Worm (Caenorhabditis elegans) whole organism, L3 larva: ENCODE data around the gene F58F6.5.

Experiments used
- aly-2 ChIP-seq: fragments of 150-350 bp; optimal IDR thresholded peaks from 2 replicates; lab custom pipeline; 2014; ENCODE audit warnings: missing biosample characterization, missing genetic modification characterization
- ceh-16 ChIP-seq: sonication (generic microtip); optimal IDR thresholded peaks from 2 replicates; lab custom pipeline; 2017; ENCODE audit warnings: missing biosample characterization, missing genetic modification characterization
- elt-2 ChIP-seq: sonication (generic microtip); optimal IDR thresholded peaks from 2 replicates; lab custom pipeline; 2016; ENCODE audit warnings: missing genetic modification reagents, mild to moderate bottlenecking, missing genetic modification characterization, missing compliant biosample characterization
- elt-3 ChIP-seq, 3 experiments: fragments of 150-350 bp in 1 of 3; sonication (generic microtip) in 2 of 3; optimal IDR thresholded peaks; 2 replicates in 2 of 3; 4 replicates in 1 of 3; lab custom pipeline; 2014 to 2017; ENCODE audit warnings: missing biosample characterization in 3 of 3, missing genetic modification characterization in 3 of 3
- eor-1 ChIP-seq, 2 experiments: fragments of 150-350 bp; optimal IDR thresholded peaks; 2 replicates each; lab custom pipeline; 2014 to 2018; ENCODE audit warnings: missing biosample characterization in 2 of 2, missing genetic modification characterization in 2 of 2
- lin-15B ChIP-seq: fragments of 150-350 bp; optimal IDR thresholded peaks from 2 replicates; lab custom pipeline; 2014; ENCODE audit warnings: missing biosample characterization, missing genetic modification characterization
- pha-4 ChIP-seq: fragments of 150-350 bp; optimal IDR thresholded peaks from 2 replicates; lab custom pipeline; 2014; ENCODE audit warnings: missing biosample characterization, missing genetic modification reagents, missing genetic modification characterization
- sea-2 ChIP-seq: fragments of 150-350 bp; sonication (generic microtip); optimal IDR thresholded peaks from 4 replicates; lab custom pipeline; 2014; ENCODE audit warnings: missing biosample characterization, missing genetic modification reagents, missing genetic modification characterization
- tbx-2 ChIP-seq: sonication (generic microtip); optimal IDR thresholded peaks from 2 replicates; lab custom pipeline; 2016; ENCODE audit warnings: mild to moderate bottlenecking, missing genetic modification characterization, missing compliant biosample characterization
- unc-39 ChIP-seq: sonication (generic microtip); optimal IDR thresholded peaks from 4 replicates; lab custom pipeline; 2017; ENCODE audit warnings: missing biosample characterization, missing genetic modification characterization

- no peak for TF ChIP-seq aly-2 (tag; lab: Kevin White, UChicago)
- no peak for TF ChIP-seq tbx-2 (tag; lab: Kevin White, UChicago)
- no peak for TF ChIP-seq ceh-16 (tag; lab: Kevin White, UChicago)
- TF ChIP-seq elt-3 (tag; optimal IDR thresholded peaks at IDR 0.05; lab: Kevin White, UChicago) = no peak
- TF ChIP-seq eor-1 (tag; optimal IDR thresholded peaks at IDR 0.05; lab: Kevin White, UChicago) = no peak
- TF ChIP-seq elt-2 (tag; lab: Kevin White, UChicago) = no peak
- no peak for TF ChIP-seq sea-2 (GFP tag; lab: Kevin White, UChicago)
- no peak for TF ChIP-seq unc-39 (tag; lab: Kevin White, UChicago)
- no peak for TF ChIP-seq lin-15B (tag; lab: Kevin White, UChicago)
- no peak for TF ChIP-seq pha-4
These were observed 5.9 kb downstream of the F58F6.5 start for ce11 chrIV:1349352-1349751.
